Fruit fly (Drosophila melanogaster) whole organism, embryonic: ENCODE measurements around the gene CoRest.

Experiments used
- ATbp ChIP-seq: fragments of 200-800 bp; sonication (Bioruptor generic); optimal IDR thresholded peaks from 2 replicates; lab custom pipeline; 2017; ENCODE audit warnings: missing biosample characterization, mild to moderate bottlenecking, missing genetic modification characterization, missing genetic modification reagents
- B-H2 ChIP-seq: fragments of 200-800 bp; sonication (Bioruptor generic); optimal IDR thresholded peaks from 2 replicates; lab custom pipeline; 2018; ENCODE audit warnings: missing biosample characterization, mild to moderate bottlenecking, missing genetic modification characterization
- BtbVII ChIP-seq: fragments of 200-800 bp; sonication (Bioruptor generic); optimal IDR thresholded peaks from 3 replicates; lab custom pipeline; 2017; ENCODE audit warnings: missing biosample characterization, mild to moderate bottlenecking, missing genetic modification characterization
- CG1024 ChIP-seq: fragments of 200-800 bp; sonication (Bioruptor generic); IDR thresholded peaks from 2 replicates; pipeline ENCODE4 v1.3.6; 2022; ENCODE audit warnings: missing biosample characterization, missing genetic modification characterization
- CG12769 ChIP-seq: fragments of 200-800 bp; sonication (Bioruptor generic); optimal IDR thresholded peaks from 2 replicates; lab custom pipeline; 2019; ENCODE audit warnings: missing biosample characterization, mild to moderate bottlenecking, missing genetic modification characterization, moderate library complexity
- CG13775 ChIP-seq: fragments of 200-800 bp; sonication (Bioruptor generic); optimal IDR thresholded peaks from 3 replicates; lab custom pipeline; 2017; ENCODE audit warnings: missing biosample characterization, mild to moderate bottlenecking, missing genetic modification characterization
- CG13894 ChIP-seq: fragments of 200-800 bp; sonication (Bioruptor generic); optimal IDR thresholded peaks from 3 replicates; lab custom pipeline; 2018; ENCODE audit warnings: missing biosample characterization, mild to moderate bottlenecking, missing genetic modification characterization, moderate library complexity
- CG15073 ChIP-seq: fragments of 200-800 bp; sonication (Bioruptor generic); optimal IDR thresholded peaks from 2 replicates; lab custom pipeline; 2016; ENCODE audit warnings: missing biosample characterization, missing genetic modification characterization
- CG15269 ChIP-seq: fragments of 200-800 bp; sonication (Bioruptor generic); optimal IDR thresholded peaks from 2 replicates; lab custom pipeline; 2018; ENCODE audit warnings: missing biosample characterization, mild to moderate bottlenecking, missing genetic modification characterization, moderate library complexity
- CG17361 ChIP-seq: fragments of 200-800 bp; sonication (Bioruptor generic); IDR thresholded peaks from 3 replicates; pipeline ENCODE4 v1.3.6; 2022; ENCODE audit warnings: missing biosample characterization, missing genetic modification characterization
- CG17912 ChIP-seq: fragments of 200-800 bp; sonication (Bioruptor generic); optimal IDR thresholded peaks from 2 replicates; lab custom pipeline; 2018; ENCODE audit warnings: missing biosample characterization, mild to moderate bottlenecking, missing genetic modification characterization
- CG2116 ChIP-seq: fragments of 200-800 bp; sonication (Bioruptor generic); optimal IDR thresholded peaks from 3 replicates; lab custom pipeline; 2018; ENCODE audit warnings: missing biosample characterization, mild to moderate bottlenecking, missing genetic modification characterization
- CG2712 ChIP-seq: fragments of 200-800 bp; optimal IDR thresholded peaks from 3 replicates; lab custom pipeline; 2019; ENCODE audit warnings: missing biosample characterization, mild to moderate bottlenecking, missing genetic modification characterization, moderate library complexity
- CG43689 ChIP-seq: fragments of 200-800 bp; sonication (Bioruptor generic); IDR thresholded peaks from 2 replicates; pipeline ENCODE4 v1.3.6; 2022; ENCODE audit warnings: missing biosample characterization, missing genetic modification characterization
- CG4707 ChIP-seq: fragments of 200-800 bp; sonication (Bioruptor generic); optimal IDR thresholded peaks from 2 replicates; lab custom pipeline; 2018; ENCODE audit warnings: missing biosample characterization, mild to moderate bottlenecking, missing genetic modification characterization, moderate library complexity
- CG5180 ChIP-seq: fragments of 200-800 bp; sonication (Bioruptor generic); optimal IDR thresholded peaks from 3 replicates; lab custom pipeline; 2017; ENCODE audit warnings: missing biosample characterization, missing genetic modification characterization, mild to moderate bottlenecking, moderate library complexity, missing genetic modification reagents
- CG7271 ChIP-seq: fragments of 200-800 bp; sonication (Bioruptor generic); optimal IDR thresholded peaks from 2 replicates; lab custom pipeline; 2018; ENCODE audit warnings: missing biosample characterization, mild to moderate bottlenecking, missing genetic modification characterization, moderate library complexity
- CG7928 ChIP-seq: fragments of 200-800 bp; sonication (Bioruptor generic); optimal IDR thresholded peaks from 2 replicates; lab custom pipeline; 2017; ENCODE audit warnings: missing biosample characterization, mild to moderate bottlenecking, missing genetic modification characterization
- CG9727 ChIP-seq: fragments of 200-800 bp; sonication (Bioruptor generic); optimal IDR thresholded peaks from 3 replicates; lab custom pipeline; 2017; ENCODE audit warnings: missing biosample characterization, mild to moderate bottlenecking, missing genetic modification characterization
- CkIIα-i1 ChIP-seq: fragments of 200-800 bp; sonication (Bioruptor generic); IDR thresholded peaks from 2 replicates; pipeline ENCODE4 v1.3.6; 2022; ENCODE audit warnings: missing biosample characterization, missing genetic modification characterization
- Dref ChIP-seq: fragments of 200-800 bp; sonication (Bioruptor generic); IDR thresholded peaks from 2 replicates; pipeline ENCODE4 v1.3.6; 2022; ENCODE audit warnings: missing biosample characterization, missing genetic modification characterization
- Elba2 ChIP-seq: fragments of 200-800 bp; sonication (Bioruptor generic); optimal IDR thresholded peaks from 3 replicates; lab custom pipeline; 2016; ENCODE audit warnings: missing biosample characterization, missing genetic modification characterization
- Gsc ChIP-seq: fragments of 200-800 bp; sonication (Bioruptor generic); IDR thresholded peaks from 2 replicates; pipeline ENCODE4 v1.3.6; 2022; ENCODE audit warnings: missing biosample characterization, missing genetic modification characterization
- H15 ChIP-seq: fragments of 200-800 bp; sonication (Bioruptor generic); IDR thresholded peaks from 3 replicates; pipeline ENCODE4 v1.3.6; 2022; ENCODE audit warnings: missing biosample characterization, missing genetic modification characterization
- Hr3 ChIP-seq: fragments of 200-800 bp; sonication (Bioruptor generic); optimal IDR thresholded peaks from 3 replicates; lab custom pipeline; 2016; ENCODE audit warnings: missing biosample characterization, missing genetic modification characterization
- Hr51 ChIP-seq, 2 experiments: fragments of 200-800 bp; sonication (Bioruptor generic); optimal IDR thresholded peaks; 2 replicates in 1 of 2; 3 replicates in 1 of 2; lab custom pipeline; 2016 to 2018; ENCODE audit warnings: missing biosample characterization in 2 of 2, missing genetic modification characterization in 2 of 2, mild to moderate bottlenecking in 1 of 2, moderate library complexity in 1 of 2
- Mrtf ChIP-seq: fragments of 200-800 bp; sonication (Bioruptor generic); IDR thresholded peaks from 3 replicates; pipeline ENCODE4 v1.3.6; 2022; ENCODE audit warnings: missing biosample characterization, missing genetic modification characterization
- NFAT ChIP-seq: fragments of 200-800 bp; sonication (Bioruptor generic); IDR thresholded peaks from 2 replicates; pipeline ENCODE4 v1.3.6; 2022; ENCODE audit warnings: missing biosample characterization, missing genetic modification characterization
- Rfx ChIP-seq: fragments of 200-800 bp; sonication (Bioruptor generic); IDR thresholded peaks from 2 replicates; pipeline ENCODE4 v1.3.6; 2022; ENCODE audit warnings: missing biosample characterization, missing genetic modification characterization
- Tbp ChIP-seq: fragments of >200 bp; optimal IDR thresholded peaks from 2 replicates; lab custom pipeline; 2018; ENCODE audit warnings: missing biosample characterization, missing genetic modification characterization
- cad ChIP-seq: fragments of >200 bp; optimal IDR thresholded peaks from 2 replicates; lab custom pipeline; 2017; ENCODE audit warnings: missing biosample characterization, missing genetic modification characterization
- chif ChIP-seq, 2 experiments: fragments of 200-800 bp; sonication (Bioruptor generic); optimal IDR thresholded peaks; 3 replicates each; lab custom pipeline; 2016; ENCODE audit warnings: missing biosample characterization in 2 of 2, missing genetic modification characterization in 2 of 2
- crol ChIP-seq: fragments of 200-800 bp; sonication (Bioruptor generic); IDR thresholded peaks from 2 replicates; pipeline ENCODE4 v1.3.6; 2022; ENCODE audit warnings: missing biosample characterization, missing genetic modification characterization
- dan ChIP-seq: fragments of 200-800 bp; sonication (Bioruptor generic); IDR thresholded peaks from 2 replicates; pipeline ENCODE4 v1.3.6; 2022; ENCODE audit warnings: missing biosample characterization, missing genetic modification characterization
- dati ChIP-seq: fragments of 200-800 bp; sonication (Bioruptor generic); IDR thresholded peaks from 2 replicates; pipeline ENCODE4 v1.3.6; 2022; ENCODE audit warnings: missing biosample characterization, missing genetic modification characterization
- esg ChIP-seq: fragments of 200-800 bp; sonication (Bioruptor generic); conservative IDR thresholded peaks from 2 replicates; pipeline ENCODE4 v1.3.6; 2022; ENCODE audit warnings: missing biosample characterization, missing genetic modification characterization
- lab ChIP-seq: fragments of 200-800 bp; sonication (Bioruptor generic); optimal IDR thresholded peaks from 3 replicates; lab custom pipeline; 2017; ENCODE audit warnings: missing biosample characterization, missing genetic modification characterization, mild to moderate bottlenecking, moderate library complexity, missing genetic modification reagents
- oc ChIP-seq: fragments of 200-800 bp; sonication (Bioruptor generic); optimal IDR thresholded peaks from 2 replicates; lab custom pipeline; 2018; ENCODE audit warnings: missing biosample characterization, mild to moderate bottlenecking, missing genetic modification characterization, moderate library complexity
- odd ChIP-seq: fragments of 200-800 bp; sonication (Bioruptor generic); optimal IDR thresholded peaks from 2 replicates; lab custom pipeline; 2017; ENCODE audit warnings: missing biosample characterization, mild to moderate bottlenecking, missing genetic modification characterization
- repo ChIP-seq: fragments of 200-800 bp; sonication (Bioruptor generic); optimal IDR thresholded peaks from 2 replicates; lab custom pipeline; 2016; ENCODE audit warnings: missing biosample characterization, missing genetic modification characterization
- ro ChIP-seq: fragments of 200-800 bp; sonication (Bioruptor generic); IDR thresholded peaks from 2 replicates; pipeline ENCODE4 v1.3.6; 2022; ENCODE audit warnings: missing biosample characterization, missing genetic modification characterization
- sna ChIP-seq: fragments of 200-800 bp; sonication (Bioruptor generic); IDR thresholded peaks from 2 replicates; pipeline ENCODE4 v1.3.6; 2022; ENCODE audit warnings: missing biosample characterization, missing genetic modification characterization; ENCODE audit not compliant: partially characterized antibody
- sqz ChIP-seq: fragments of 200-800 bp; sonication (Bioruptor generic); optimal IDR thresholded peaks from 3 replicates; lab custom pipeline; 2018; ENCODE audit warnings: missing biosample characterization, mild to moderate bottlenecking, missing genetic modification characterization
- tgo ChIP-seq: fragments of 200-800 bp; sonication (Bioruptor generic); IDR thresholded peaks from 3 replicates; pipeline ENCODE4 v1.3.6; 2022; ENCODE audit warnings: missing biosample characterization, missing genetic modification characterization
- tio ChIP-seq: fragments of 200-800 bp; sonication (Bioruptor generic); optimal IDR thresholded peaks from 2 replicates; lab custom pipeline; 2017; ENCODE audit warnings: missing biosample characterization, missing genetic modification characterization, inconsistent platforms
- tll ChIP-seq, 2 experiments: fragments of 200-800 bp in 1 of 2; fragments of >200 bp in 1 of 2; sonication (Bioruptor generic) in 1 of 2; optimal IDR thresholded peaks; 2 replicates each; lab custom pipeline; 2017 to 2019; ENCODE audit warnings: missing biosample characterization in 2 of 2, missing genetic modification characterization in 2 of 2, mild to moderate bottlenecking in 1 of 2, moderate library complexity in 1 of 2
- ttk ChIP-seq: fragments of 200-800 bp; sonication (Bioruptor generic); IDR thresholded peaks from 2 replicates; pipeline ENCODE4 v2.1.2; 2022; ENCODE audit warnings: missing biosample characterization, missing genetic modification characterization
- yki ChIP-seq: fragments of >200 bp; optimal IDR thresholded peaks from 3 replicates; lab custom pipeline; 2018
- zen ChIP-seq: fragments of 200-800 bp; sonication (Bioruptor generic); optimal IDR thresholded peaks from 3 replicates; lab custom pipeline; 2018; ENCODE audit warnings: missing biosample characterization, mild to moderate bottlenecking, missing genetic modification characterization, moderate library complexity
- zfh2 ChIP-seq: fragments of 200-800 bp; sonication (Bioruptor generic); optimal IDR thresholded peaks from 2 replicates; lab custom pipeline; 2016; ENCODE audit warnings: missing biosample characterization, missing genetic modification characterization

CoRest gene

dm6 chrX:19505334-19506185, 16.2 kb upstream of the CoRest start (continued):
- TF ChIP-seq CG43689 (GFP tag; lab: Robert Waterston, UW), result no peak
- no peak for TF ChIP-seq chif (GFP tag; optimal IDR thresholded peaks at IDR 0.05; lab: Kevin White, UChicago)
- TF ChIP-seq crol, result peak; percentile 30; the same call in 1 of the 2 replicates
- TF ChIP-seq zfh2, result peak; percentile 48
- TF ChIP-seq cad (GFP tag; lab: Kevin White, UChicago), result no peak
- no peak for TF ChIP-seq ro (GFP tag; lab: Robert Waterston, UW)
- no peak for TF ChIP-seq oc (tag; lab: Kevin White, UChicago)
- TF ChIP-seq Mrtf (GFP tag; lab: Robert Waterston, UW), result no peak
- TF ChIP-seq CG13775 (GFP tag; lab: Kevin White, UChicago), result peak; percentile 2
- 0 out of 2 replicates have a peak, but pooled peaks have one; percentile 15 for TF ChIP-seq ttk
- no peak for TF ChIP-seq CkIIα-i1 (GFP tag; lab: Robert Waterston, UW)
- TF ChIP-seq CG2712 (tag; lab: Kevin White, UChicago), result no peak
- no peak for TF ChIP-seq CG1024 (GFP tag; lab: Robert Waterston, UW)
- no peak for TF ChIP-seq dati
- TF ChIP-seq Elba2 (GFP tag; lab: Kevin White, UChicago), result no peak
- TF ChIP-seq Rfx, result peak; percentile 55
- TF ChIP-seq tio, result no peak
- TF ChIP-seq Dref (GFP tag; lab: Robert Waterston, UW), result peak; percentile 88
- TF ChIP-seq Gsc, result no peak
- TF ChIP-seq B-H2 (GFP tag; lab: Kevin White, UChicago), result no peak
- TF ChIP-seq dan (GFP tag; lab: Robert Waterston, UW), result no peak
- no peak for TF ChIP-seq lab (GFP tag; lab: Kevin White, UChicago)
- TF ChIP-seq CG7271, result peak; percentile 22
- peak in 1 of 2 experiments; percentile 66 for TF ChIP-seq tll (GFP tag; optimal IDR thresholded peaks at IDR 0.05; lab: Kevin White, UChicago)
- no peak for TF ChIP-seq CG15269
- no peak for TF ChIP-seq odd
- peak; percentile 34; the same call in 1 of the 3 replicates for TF ChIP-seq tgo (GFP tag; lab: Robert Waterston, UW)
- no peak for TF ChIP-seq ATbp (GFP tag; lab: Kevin White, UChicago)
- TF ChIP-seq H15 (GFP tag; lab: Robert Waterston, UW), result no peak
- TF ChIP-seq yki, result no peak
- TF ChIP-seq esg (GFP tag; lab: Robert Waterston, UW), result no peak
- TF ChIP-seq CG15073, result no peak
- TF ChIP-seq CG9727, result peak; percentile 14
- TF ChIP-seq CG12769 (tag; lab: Kevin White, UChicago), result no peak
- TF ChIP-seq sqz, result no peak
- no peak for TF ChIP-seq repo (GFP tag; lab: Kevin White, UChicago)
- TF ChIP-seq CG17361 (GFP tag; lab: Robert Waterston, UW), result no peak
- TF ChIP-seq CG5180 (GFP tag; lab: Kevin White, UChicago), result no peak
- peak; percentile 62 for TF ChIP-seq CG13894 (tag; lab: Kevin White, UChicago)
- peak; percentile 90 for TF ChIP-seq sna (GFP tag; lab: Robert Waterston, UW)
- TF ChIP-seq BtbVII (GFP tag; lab: Kevin White, UChicago), result no peak
- TF ChIP-seq CG4707 (GFP tag; lab: Kevin White, UChicago), result no peak
- peak; percentile 88 for TF ChIP-seq CG2116 (GFP tag; lab: Kevin White, UChicago)
- no peak for TF ChIP-seq Hr51 (GFP tag; optimal IDR thresholded peaks at IDR 0.05; lab: Kevin White, UChicago)
- TF ChIP-seq zen (tag; lab: Kevin White, UChicago), result no peak
- TF ChIP-seq Hr3 (GFP tag; lab: Kevin White, UChicago), result peak; percentile 17
- peak; percentile 60; the same call in 1 of the 2 replicates for TF ChIP-seq NFAT (GFP tag; lab: Robert Waterston, UW)
- no peak for TF ChIP-seq CG7928 (GFP tag; lab: Kevin White, UChicago)
- TF ChIP-seq Tbp (GFP tag; lab: Kevin White, UChicago), result no peak
- TF ChIP-seq CG17912 (GFP tag; lab: Kevin White, UChicago), result no peak
